Worm (Caenorhabditis elegans) whole organism, late embryonic: ENCODE measurements around the gene rabr-2.

ENCODE experiments used
- ceh-24 ChIP-seq: sonication (generic microtip); optimal IDR thresholded peaks from 2 replicates; lab custom pipeline; 2016; ENCODE audit warnings: mild to moderate bottlenecking, missing genetic modification characterization, missing compliant biosample characterization
- ceh-9 ChIP-seq: sonication (generic microtip); optimal IDR thresholded peaks from 2 replicates; lab custom pipeline; 2016; ENCODE audit warnings: mild to moderate bottlenecking, missing genetic modification characterization, inconsistent platforms, missing compliant biosample characterization
- ets-4 ChIP-seq: sonication (generic microtip); optimal IDR thresholded peaks from 2 replicates; lab custom pipeline; 2016; ENCODE audit warnings: missing genetic modification characterization, missing compliant biosample characterization
- fkh-10 ChIP-seq: fragments of 150-350 bp; optimal IDR thresholded peaks from 2 replicates; lab custom pipeline; 2014; ENCODE audit warnings: missing biosample characterization, missing genetic modification reagents, missing genetic modification characterization
- hlh-8 ChIP-seq: sonication (generic microtip); optimal IDR thresholded peaks from 2 replicates; lab custom pipeline; 2016; ENCODE audit warnings: missing genotype, missing genetic modification characterization, missing compliant biosample characterization
- odd-2 ChIP-seq: sonication (generic microtip); optimal IDR thresholded peaks from 2 replicates; lab custom pipeline; 2017; ENCODE audit warnings: antibody characterized with exemption, mild to moderate bottlenecking, missing genetic modification characterization, missing compliant biosample characterization
- pag-3 ChIP-seq: sonication (generic microtip); optimal IDR thresholded peaks from 2 replicates; lab custom pipeline; 2016; ENCODE audit warnings: missing compliant biosample characterization, missing genetic modification characterization, borderline replicate concordance
- pha-4 ChIP-seq: fragments of 150-350 bp; optimal IDR thresholded peaks from 2 replicates; lab custom pipeline; 2018; ENCODE audit warnings: missing biosample characterization, missing genetic modification reagents, missing genetic modification characterization
- sox-4 ChIP-seq: sonication (generic microtip); optimal IDR thresholded peaks from 2 replicates; lab custom pipeline; 2017; ENCODE audit warnings: mild to moderate bottlenecking, missing genetic modification characterization, inconsistent platforms, missing compliant biosample characterization
- tbx-2 ChIP-seq: sonication (generic microtip); optimal IDR thresholded peaks from 2 replicates; lab custom pipeline; 2016; ENCODE audit warnings: missing genetic modification characterization, missing compliant biosample characterization

ce11 chrIV:17441260-17441659 is 41.9 kb downstream of the rabr-2 start:
- no peak for TF ChIP-seq odd-2 (tag; lab: Kevin White, UChicago)
- TF ChIP-seq pha-4: no peak
- TF ChIP-seq ceh-24 (tag; lab: Kevin White, UChicago): no peak
- no peak for TF ChIP-seq pag-3 (tag; lab: Kevin White, UChicago)
- no peak for TF ChIP-seq sox-4 (tag; lab: Kevin White, UChicago)
- TF ChIP-seq ceh-9 (tag; lab: Kevin White, UChicago): no peak
- TF ChIP-seq fkh-10 (GFP tag; lab: Kevin White, UChicago): no peak
- no peak for TF ChIP-seq ets-4 (tag; lab: Kevin White, UChicago)
- TF ChIP-seq hlh-8 (tag; lab: Kevin White, UChicago): no peak
- no peak for TF ChIP-seq tbx-2 (tag; lab: Kevin White, UChicago)
